Worm (Caenorhabditis elegans) whole organism, early embryonic: ENCODE data around the gene srh-97.

Source experiments
- B0310.2 ChIP-seq: sonication (generic microtip); optimal IDR thresholded peaks from 2 replicates; lab custom pipeline; 2016; ENCODE audit warnings: mild to moderate bottlenecking, missing genetic modification characterization, missing compliant biosample characterization
- F13C5.2 ChIP-seq: sonication (generic microtip); optimal IDR thresholded peaks from 2 replicates; lab custom pipeline; 2017; ENCODE audit warnings: mild to moderate bottlenecking, missing genetic modification characterization, inconsistent platforms, missing compliant biosample characterization
- aly-1 ChIP-seq: sonication (generic microtip); optimal IDR thresholded peaks from 2 replicates; lab custom pipeline; 2016; ENCODE audit warnings: missing genetic modification characterization, missing compliant biosample characterization
- ama-1 ChIP-seq: fragments of 150-350 bp; optimal IDR thresholded peaks from 2 replicates; lab custom pipeline; 2014
- ceh-13 ChIP-seq: fragments of 200-800 bp; sonication (Bioruptor generic); optimal IDR thresholded peaks from 2 replicates; lab custom pipeline; 2018; ENCODE audit warnings: mild to moderate bottlenecking, missing genetic modification characterization, missing compliant biosample characterization
- ceh-36 ChIP-seq: sonication (generic microtip); optimal IDR thresholded peaks from 2 replicates; lab custom pipeline; 2016; ENCODE audit warnings: missing genetic modification characterization, inconsistent platforms, missing compliant biosample characterization
- ets-7 ChIP-seq: sonication (generic microtip); optimal IDR thresholded peaks from 2 replicates; lab custom pipeline; 2016; ENCODE audit warnings: missing genotype, missing genetic modification characterization, missing compliant biosample characterization
- flt-1 ChIP-seq: fragments of 200-800 bp; sonication (Bioruptor generic); IDR thresholded peaks from 2 replicates; pipeline ENCODE4 v1.3.6; 2022; ENCODE audit warnings: missing genetic modification characterization, missing compliant biosample characterization
- hmbx-1 ChIP-seq: sonication (generic microtip); optimal IDR thresholded peaks from 2 replicates; lab custom pipeline; 2016; ENCODE audit warnings: mild to moderate bottlenecking, missing genetic modification characterization, missing compliant biosample characterization
- hmg-4 ChIP-seq: fragments of 200-800 bp; sonication (Bioruptor generic); optimal IDR thresholded peaks from 2 replicates; lab custom pipeline; 2018; ENCODE audit warnings: mild to moderate bottlenecking, missing genetic modification characterization, missing compliant biosample characterization
- hnd-1 ChIP-seq: sonication (generic microtip); optimal IDR thresholded peaks from 2 replicates; lab custom pipeline; 2016; ENCODE audit warnings: missing genetic modification characterization, missing compliant biosample characterization
- pes-1 ChIP-seq: fragments of 200-800 bp; sonication (Bioruptor generic); IDR thresholded peaks from 2 replicates; pipeline ENCODE4 v1.3.6; 2022; ENCODE audit warnings: missing genetic modification reagents, missing genetic modification characterization, missing compliant biosample characterization
- scrt-1 ChIP-seq: fragments of 200-800 bp; sonication (Bioruptor generic); IDR thresholded peaks from 2 replicates; pipeline ENCODE4 v1.3.6; 2022; ENCODE audit warnings: missing genetic modification characterization, missing compliant biosample characterization
- sea-1 ChIP-seq: fragments of 200-800 bp; sonication (Bioruptor generic); conservative IDR thresholded peaks from 2 replicates; pipeline ENCODE4 v1.3.6; 2022; ENCODE audit warnings: missing genetic modification characterization, missing compliant biosample characterization
- tbx-11 ChIP-seq: fragments of 200-800 bp; sonication (Bioruptor generic); IDR thresholded peaks from 2 replicates; pipeline ENCODE4 v1.3.6; 2022; ENCODE audit warnings: missing genetic modification characterization, missing compliant biosample characterization
- tbx-37 ChIP-seq: fragments of 200-800 bp; sonication (Bioruptor generic); conservative IDR thresholded peaks from 2 replicates; pipeline ENCODE4 v1.3.6; 2022; ENCODE audit warnings: missing genetic modification reagents, missing genetic modification characterization, missing compliant biosample characterization
- tra-4 ChIP-seq: sonication (generic microtip); optimal IDR thresholded peaks from 2 replicates; lab custom pipeline; 2017; ENCODE audit warnings: missing genetic modification characterization, missing compliant biosample characterization

Gene srh-97

ce11 chrV:16991734-16992133 is 25.2 kb upstream of the srh-97 start, which contains the start of gene srz-95:
Gene srz-95, plus strand, starts transcription at chrV:16992034.
- TF ChIP-seq B0310.2 (tag; lab: Kevin White, UChicago) (no peak), F13C5.2 (tag; lab: Kevin White, UChicago) (no peak), scrt-1 (GFP tag; lab: Robert Waterston, UW) (no peak), ceh-13 (GFP tag; lab: Kevin White, UChicago) (no peak), ama-1 (lab: Kevin White, UChicago) (no peak), hmbx-1 (no peak), aly-1 (no peak), hmg-4 (GFP tag; lab: Kevin White, UChicago) (no peak), pes-1 (GFP tag; lab: Robert Waterston, UW) (no peak), tra-4 (tag; lab: Kevin White, UChicago) (no peak), ceh-36 (no peak)

ce11 chrV:16992383-16992782 is 24.5 kb upstream of the srh-97 start:
- TF ChIP-seq hnd-1 (tag; lab: Kevin White, UChicago) (no peak), tra-4 (tag; lab: Kevin White, UChicago) (no peak), ama-1 (lab: Kevin White, UChicago) (no peak), hmbx-1 (no peak), hmg-4 (GFP tag; lab: Kevin White, UChicago) (no peak), ceh-13 (GFP tag; lab: Kevin White, UChicago) (no peak), tbx-37 (GFP tag; lab: Robert Waterston, UW) (no peak), scrt-1 (GFP tag; lab: Robert Waterston, UW) (no peak), ceh-36 (no peak), pes-1 (GFP tag; lab: Robert Waterston, UW) (no peak), F13C5.2 (tag; lab: Kevin White, UChicago) (no peak), tbx-11 (GFP tag; lab: Robert Waterston, UW) (no peak), sea-1 (GFP tag; lab: Robert Waterston, UW) (no peak), B0310.2 (tag; lab: Kevin White, UChicago) (no peak), flt-1 (GFP tag; lab: Robert Waterston, UW) (no peak), aly-1 (no peak), ets-7 (no peak)

ce11 chrV:17000204-17000603 is 16.7 kb upstream of the srh-97 start, which contains the start of gene str-217:
Gene str-217, minus strand, starts transcription at chrV:17000304.
- TF ChIP-seq tra-4 (tag; lab: Kevin White, UChicago): no peak
- no peak for TF ChIP-seq aly-1
- TF ChIP-seq hmbx-1: no peak
- no peak for TF ChIP-seq hnd-1 (tag; lab: Kevin White, UChicago)
- TF ChIP-seq tbx-11 (GFP tag; lab: Robert Waterston, UW): no peak
- TF ChIP-seq ama-1 (lab: Kevin White, UChicago): no peak
- TF ChIP-seq B0310.2 (tag; lab: Kevin White, UChicago): no peak
- TF ChIP-seq ets-7: no peak
- TF ChIP-seq tbx-37 (GFP tag; lab: Robert Waterston, UW): no peak
- TF ChIP-seq flt-1 (GFP tag; lab: Robert Waterston, UW): no peak
- no peak for TF ChIP-seq pes-1 (GFP tag; lab: Robert Waterston, UW)

- TF ChIP-seq hmbx-1 (no peak), sea-1 (GFP tag; lab: Robert Waterston, UW) (no peak), F13C5.2 (tag; lab: Kevin White, UChicago) (no peak), hmg-4 (GFP tag; lab: Kevin White, UChicago) (no peak), hnd-1 (tag; lab: Kevin White, UChicago) (no peak), tbx-11 (GFP tag; lab: Robert Waterston, UW) (no peak), tbx-37 (GFP tag; lab: Robert Waterston, UW) (no peak), B0310.2 (tag; lab: Kevin White, UChicago) (no peak), tra-4 (tag; lab: Kevin White, UChicago) (no peak), scrt-1 (GFP tag; lab: Robert Waterston, UW) (no peak), flt-1 (GFP tag; lab: Robert Waterston, UW) (no peak), ets-7 (no peak), pes-1 (GFP tag; lab: Robert Waterston, UW) (no peak), aly-1 (no peak), ceh-36 (no peak), ceh-13 (GFP tag; lab: Kevin White, UChicago) (no peak)
Measured at ce11 chrV:17000635-17001034, 16.3 kb upstream of the srh-97 start.

ce11 chrV:17001167-17001566 is 15.7 kb upstream of the srh-97 start, which contains the start of gene sri-9:
Gene sri-9, plus strand, starts transcription at chrV:17001467.
- TF ChIP-seq B0310.2 (tag; lab: Kevin White, UChicago) (no peak), ama-1 (lab: Kevin White, UChicago) (no peak), F13C5.2 (tag; lab: Kevin White, UChicago) (no peak), tbx-37 (GFP tag; lab: Robert Waterston, UW) (no peak), tbx-11 (GFP tag; lab: Robert Waterston, UW) (no peak), hmbx-1 (no peak), aly-1 (no peak), sea-1 (GFP tag; lab: Robert Waterston, UW) (no peak), scrt-1 (GFP tag; lab: Robert Waterston, UW) (no peak), flt-1 (GFP tag; lab: Robert Waterston, UW) (no peak), pes-1 (GFP tag; lab: Robert Waterston, UW) (no peak), ets-7 (no peak), ceh-36 (no peak), hmg-4 (GFP tag; lab: Kevin White, UChicago) (no peak), ceh-13 (GFP tag; lab: Kevin White, UChicago) (no peak), tra-4 (tag; lab: Kevin White, UChicago) (no peak), hnd-1 (tag; lab: Kevin White, UChicago) (no peak)

ce11 chrV:17005189-17005588 is 11.7 kb upstream of the srh-97 start, which contains the start of gene srh-131:
Gene srh-131, plus strand, starts transcription at chrV:17005489.
- no peak for TF ChIP-seq scrt-1 (GFP tag; lab: Robert Waterston, UW)
- no peak for TF ChIP-seq hmg-4 (GFP tag; lab: Kevin White, UChicago)
- no peak for TF ChIP-seq flt-1 (GFP tag; lab: Robert Waterston, UW)
- no peak for TF ChIP-seq pes-1 (GFP tag; lab: Robert Waterston, UW)
- no peak for TF ChIP-seq hmbx-1
- no peak for TF ChIP-seq aly-1
- no peak for TF ChIP-seq ama-1 (lab: Kevin White, UChicago)
- no peak for TF ChIP-seq ceh-36
- no peak for TF ChIP-seq B0310.2 (tag; lab: Kevin White, UChicago)
- TF ChIP-seq hnd-1 (tag; lab: Kevin White, UChicago): no peak
- no peak for TF ChIP-seq ets-7
- no peak for TF ChIP-seq tra-4 (tag; lab: Kevin White, UChicago)
- no peak for TF ChIP-seq tbx-37 (GFP tag; lab: Robert Waterston, UW)
